Fruit fly (Drosophila melanogaster) whole organism: ENCODE measurements around the gene CG6938.

Experiments used
- CG8478 ChIP-seq: fragments of >200 bp; optimal IDR thresholded peaks from 2 replicates; lab custom pipeline; 2018; ENCODE audit warnings: inconsistent platforms
- psq ChIP-seq: fragments of >200 bp; optimal IDR thresholded peaks from 2 replicates; lab custom pipeline; 2017
- usp ChIP-seq: fragments of >200 bp; optimal IDR thresholded peaks from 2 replicates; lab custom pipeline; 2017; ENCODE audit warnings: missing biosample characterization, missing genetic modification characterization, mixed read lengths

dm6 chr3L:11947357-11947756 lies 37.3 kb upstream of the CG6938 start, which contains the start of gene CG7252:
- TF ChIP-seq usp (GFP tag; lab: Kevin White, UChicago) (no peak), CG8478 (lab: Kevin White, UChicago) (no peak), psq (lab: Kevin White, UChicago) (no peak)
